Fruit fly (Drosophila melanogaster): ENCODE results near the gene PRL-1.

PRL-1 gene

DNA sequence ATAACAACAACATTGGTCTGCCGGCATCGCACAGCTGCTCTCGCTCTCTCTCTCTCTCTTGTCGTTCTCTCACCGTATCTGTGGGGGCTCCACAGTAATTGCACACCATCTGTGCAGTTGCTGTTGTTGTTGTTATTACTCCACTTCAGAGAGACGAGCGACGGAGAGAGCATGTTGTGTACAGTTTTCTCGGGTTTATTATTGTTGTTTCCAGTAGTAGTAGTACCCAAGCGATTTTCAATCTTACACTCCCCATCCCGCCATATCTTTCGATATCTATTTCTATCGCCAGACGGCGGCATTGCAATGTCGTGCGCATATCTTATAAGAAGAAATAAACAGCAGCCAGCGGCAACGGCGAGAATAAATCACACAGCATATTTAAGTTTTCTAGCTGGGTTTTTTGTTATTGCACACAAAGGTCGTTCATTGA is 10.7 kb upstream of the PRL-1 start:
- TF ChIP-seq N (GFP tag; optimal IDR thresholded peaks at IDR 0.05) (no peak), Hr83 (GFP tag; optimal IDR thresholded peaks at IDR 0.05; ENCODE audit: poor library complexity, severe bottlenecking) (no peak), Dif (GFP tag; optimal IDR thresholded peaks at IDR 0.05; ENCODE audit: partially characterized antibody) (peak; percentile 77), jim (GFP tag; optimal IDR thresholded peaks at IDR 0.05) (no peak), Rel (GFP tag; optimal IDR thresholded peaks at IDR 0.05) (no peak), Rel (tag; optimal IDR thresholded peaks at IDR 0.05) (peak; percentile 53), CG32264 (GFP tag; optimal IDR thresholded peaks at IDR 0.05) (no peak), Mio (GFP tag; optimal IDR thresholded peaks at IDR 0.05) (no peak), lola (GFP tag; optimal IDR thresholded peaks at IDR 0.05) (no peak), dl (GFP tag; optimal IDR thresholded peaks at IDR 0.05; ENCODE audit: insufficient read depth in 1 of 2, partially characterized antibody in 2 of 2) (peak; percentile 67 to 71), brk (GFP tag; optimal IDR thresholded peaks at IDR 0.05) (no peak), Vsx2 (GFP tag; optimal IDR thresholded peaks at IDR 0.05; ENCODE audit: partially characterized antibody) (peak; percentile 44), fru (GFP tag; optimal IDR thresholded peaks at IDR 0.05) (peak; percentile 86), HLH106 (tag; optimal IDR thresholded peaks at IDR 0.05) (no peak), ey (GFP tag; optimal IDR thresholded peaks at IDR 0.05) (no peak)

DNA sequence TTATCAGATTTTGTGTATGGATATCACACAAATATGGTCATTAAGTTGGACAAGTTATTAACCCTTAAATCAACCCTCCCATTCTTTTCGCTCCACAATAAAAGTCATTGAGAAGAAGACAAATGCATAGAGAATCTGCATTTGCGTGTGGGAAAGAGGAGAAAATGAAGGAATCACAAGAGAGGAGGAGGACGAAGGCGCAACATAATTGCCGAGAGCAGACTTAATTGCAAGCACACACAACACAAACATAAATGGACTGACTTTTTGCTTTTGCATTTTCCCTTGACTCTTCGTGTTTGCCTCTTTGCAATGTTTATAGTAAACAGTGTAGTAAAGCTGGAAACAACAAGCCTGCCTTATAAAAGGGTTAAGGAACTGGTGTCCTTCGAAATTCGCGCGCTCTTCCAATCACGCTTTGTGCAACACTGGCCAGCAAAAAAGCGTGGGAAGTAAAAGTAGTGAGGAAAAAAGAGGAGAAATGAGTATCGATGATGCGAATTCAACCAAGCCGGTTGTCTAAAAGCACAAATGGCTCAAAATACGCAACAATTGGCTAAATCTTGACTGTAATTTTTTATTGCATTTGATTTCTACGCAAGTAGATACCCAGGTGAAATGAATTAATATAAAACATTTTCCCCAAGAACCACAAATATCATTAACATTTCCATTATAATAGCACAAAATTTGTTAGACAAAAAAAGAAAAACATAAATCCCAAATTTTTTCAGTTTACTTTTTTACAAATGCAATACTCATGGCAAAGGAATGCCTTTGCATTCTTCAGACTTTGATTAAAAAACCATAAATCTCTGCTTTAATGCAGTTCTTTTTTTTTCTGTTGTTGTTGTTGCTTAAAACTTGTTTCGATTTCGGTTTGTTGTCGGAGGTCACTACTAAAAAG is 10.0 kb upstream of the PRL-1 start:
- TF ChIP-seq fru (GFP tag; optimal IDR thresholded peaks at IDR 0.05) (no peak), foxo (GFP tag; optimal IDR thresholded peaks at IDR 0.05) (peak in 1 of 2 experiments; percentile 18), psq (GFP tag; optimal IDR thresholded peaks at IDR 0.05) (peak; percentile 82), Hr83 (GFP tag; optimal IDR thresholded peaks at IDR 0.05; ENCODE audit: poor library complexity, severe bottlenecking) (peak; percentile 27), ey (GFP tag; optimal IDR thresholded peaks at IDR 0.05) (peak; percentile 3)

DNA sequence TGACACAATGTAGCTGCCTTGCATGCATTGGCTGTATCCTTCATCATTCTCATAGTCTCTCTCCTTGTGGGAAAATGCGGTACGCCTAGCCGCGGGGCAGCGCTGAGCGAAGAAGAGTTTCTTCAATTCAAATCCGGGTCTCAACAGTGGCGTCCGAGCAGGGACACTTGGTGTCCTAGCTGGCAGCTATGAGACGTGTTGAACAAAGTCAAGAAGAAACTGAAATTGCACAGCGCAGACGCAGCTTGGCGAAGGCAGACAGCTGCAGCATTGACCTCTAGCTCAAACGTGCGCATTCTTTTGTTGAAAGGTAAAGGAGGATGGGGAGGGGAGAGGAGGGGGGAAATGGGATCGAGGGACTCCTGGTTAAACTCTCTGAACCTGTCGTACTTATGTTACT is 6.3 kb upstream of the PRL-1 start:
- TF ChIP-seq Jra (GFP tag; optimal IDR thresholded peaks at IDR 0.05) (no peak), sv (GFP tag; optimal IDR thresholded peaks at IDR 0.05) (no peak), Rel (GFP tag; optimal IDR thresholded peaks at IDR 0.05) (no peak), Rel (tag; optimal IDR thresholded peaks at IDR 0.05) (no peak)

DNA sequence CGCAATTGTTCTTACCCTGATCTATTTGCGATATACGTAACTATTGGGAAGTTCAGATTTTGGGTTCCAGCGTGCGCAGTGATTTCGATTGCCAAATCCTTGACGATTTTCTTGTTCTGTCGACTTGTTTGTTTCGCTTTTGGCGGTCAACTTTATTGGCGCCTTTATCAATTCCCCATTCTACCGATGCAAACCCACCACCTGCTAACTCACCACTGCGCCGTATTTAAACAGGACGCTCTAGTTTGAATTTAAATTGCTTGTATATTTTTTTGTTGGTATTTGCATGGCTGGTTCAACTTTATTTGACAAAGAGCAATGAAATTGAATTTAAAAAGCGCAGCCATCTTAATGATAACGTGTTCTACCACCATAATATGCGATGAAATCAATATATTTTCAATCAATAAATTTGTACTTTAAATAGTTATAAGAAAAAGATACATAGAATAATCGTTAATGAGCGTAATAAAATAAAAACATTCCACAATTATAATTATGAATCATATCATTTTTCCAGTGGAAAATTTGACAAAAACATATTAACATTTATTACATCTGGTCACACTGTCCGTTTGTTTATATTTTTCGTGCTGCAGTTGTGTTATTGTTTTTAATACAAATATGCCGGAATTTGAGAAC is 4.3 kb upstream of the PRL-1 start, which contains the start of the genes twe and CG4935:
TSS of gene twe (minus strand) at position 302 of the 642 bp plus-strand sequence.
TSS of gene CG4935 (plus strand) at position 566 of the 642 bp plus-strand sequence.
- peak; percentile 4 for TF ChIP-seq OdsH (GFP tag; optimal IDR thresholded peaks at IDR 0.05)
- no peak for TF ChIP-seq Vsx2 (GFP tag; optimal IDR thresholded peaks at IDR 0.05; ENCODE audit: partially characterized antibody)
- no peak for TF ChIP-seq h (GFP tag; optimal IDR thresholded peaks at IDR 0.05)
- TF ChIP-seq Abd-B (GFP tag; optimal IDR thresholded peaks at IDR 0.05), result no peak
- TF ChIP-seq CG9705 (GFP tag; optimal IDR thresholded peaks at IDR 0.05), result no peak
- TF ChIP-seq usp (GFP tag; optimal IDR thresholded peaks at IDR 0.05), result no peak
- TF ChIP-seq Mio (GFP tag; optimal IDR thresholded peaks at IDR 0.05), result no peak
- TF ChIP-seq fru (GFP tag; optimal IDR thresholded peaks at IDR 0.05), result no peak
- TF ChIP-seq Myc (optimal IDR thresholded peaks at IDR 0.05), result peak; percentile 40
- no peak for TF ChIP-seq sv (GFP tag; optimal IDR thresholded peaks at IDR 0.05)
- no peak for TF ChIP-seq tai (GFP tag; optimal IDR thresholded peaks at IDR 0.05)
- peak; percentile 36 for TF ChIP-seq rgr (GFP tag; optimal IDR thresholded peaks at IDR 0.05)
- no peak for TF ChIP-seq foxo (GFP tag; optimal IDR thresholded peaks at IDR 0.05)
- TF ChIP-seq Dif (GFP tag; optimal IDR thresholded peaks at IDR 0.05; ENCODE audit: partially characterized antibody), result no peak
- TF ChIP-seq Sp1 (GFP tag; optimal IDR thresholded peaks at IDR 0.05), result no peak
- TF ChIP-seq Hr83 (GFP tag; optimal IDR thresholded peaks at IDR 0.05; ENCODE audit: poor library complexity, severe bottlenecking), result no peak
- TF ChIP-seq dl (GFP tag; optimal IDR thresholded peaks at IDR 0.05; ENCODE audit: insufficient read depth in 1 of 2, partially characterized antibody in 2 of 2), result no peak
- no peak for TF ChIP-seq pan (optimal IDR thresholded peaks at IDR 0.05)
- TF ChIP-seq N (GFP tag; optimal IDR thresholded peaks at IDR 0.05), result no peak
- TF ChIP-seq psq (GFP tag; optimal IDR thresholded peaks at IDR 0.05), result peak; percentile 1
- no peak for TF ChIP-seq sage (GFP tag; optimal IDR thresholded peaks at IDR 0.05)
- no peak for TF ChIP-seq lola (GFP tag; optimal IDR thresholded peaks at IDR 0.05)
- TF ChIP-seq Dfd (GFP tag; optimal IDR thresholded peaks at IDR 0.05), result no peak
- no peak for TF ChIP-seq dsf (GFP tag; optimal IDR thresholded peaks at IDR 0.05; ENCODE audit: borderline replicate concordance)
- TF ChIP-seq jim (GFP tag; optimal IDR thresholded peaks at IDR 0.05), result no peak
- no peak for TF ChIP-seq br (GFP tag; optimal IDR thresholded peaks at IDR 0.05)
- no peak for TF ChIP-seq GATAd (GFP tag; optimal IDR thresholded peaks at IDR 0.05)

All from whole organism, wandering third instar larva.